Worm (Caenorhabditis elegans) whole organism, young adult: ENCODE measurements around the gene srh-127.

Experiments
- B0035.1 ChIP-seq: sonication (generic microtip); optimal IDR thresholded peaks from 2 replicates; lab custom pipeline; 2016; ENCODE audit warnings: missing genetic modification characterization, mild to moderate bottlenecking, missing compliant biosample characterization, missing genotype, missing genetic modification reagents
- B0261.1 ChIP-seq: sonication (generic microtip); optimal IDR thresholded peaks from 2 replicates; lab custom pipeline; 2016; ENCODE audit warnings: mild to moderate bottlenecking, missing genetic modification characterization, moderate library complexity, missing compliant biosample characterization
- B0336.3 ChIP-seq: fragments of 200-800 bp; sonication (Bioruptor generic); IDR thresholded peaks from 2 replicates; pipeline ENCODE4 v1.3.6; 2022; ENCODE audit warnings: missing genetic modification characterization, missing compliant biosample characterization
- C06A6.2 ChIP-seq: fragments of 200-800 bp; sonication (Bioruptor generic); conservative IDR thresholded peaks from 2 replicates; pipeline ENCODE4 v1.3.6; 2022; ENCODE audit warnings: missing genetic modification characterization, missing compliant biosample characterization
- D2030.7 ChIP-seq: fragments of 200-800 bp; sonication (Bioruptor generic); IDR thresholded peaks from 2 replicates; pipeline ENCODE4 v1.3.6; 2022; ENCODE audit warnings: missing genetic modification reagents, missing genetic modification characterization, missing compliant biosample characterization
- F10E7.11 ChIP-seq: sonication (generic microtip); optimal IDR thresholded peaks from 2 replicates; lab custom pipeline; 2017; ENCODE audit warnings: mild to moderate bottlenecking, missing genetic modification characterization, moderate library complexity, missing compliant biosample characterization
- F33H1.4 ChIP-seq: fragments of 200-800 bp; sonication (Bioruptor generic); IDR thresholded peaks from 2 replicates; pipeline ENCODE4 v1.3.6; 2022; ENCODE audit warnings: missing genetic modification reagents, missing genetic modification characterization, missing compliant biosample characterization
- F57C9.4 ChIP-seq: sonication (generic microtip); optimal IDR thresholded peaks from 2 replicates; lab custom pipeline; 2017; ENCODE audit warnings: mild to moderate bottlenecking, missing genetic modification characterization, missing compliant biosample characterization
- Y56A3A.18 ChIP-seq: fragments of 200-800 bp; sonication (Bioruptor generic); IDR thresholded peaks from 2 replicates; pipeline ENCODE4 v1.3.6; 2022; ENCODE audit warnings: missing genetic modification reagents, missing genetic modification characterization, missing compliant biosample characterization
- Y67H2A.10 ChIP-seq: fragments of 200-800 bp; sonication (Bioruptor generic); conservative IDR thresholded peaks from 2 replicates; pipeline ENCODE4 v1.3.6; 2022; ENCODE audit warnings: missing genetic modification reagents, missing genetic modification characterization, missing compliant biosample characterization
- Y95B8A.8 ChIP-seq: fragments of 200-800 bp; sonication (Bioruptor generic); IDR thresholded peaks from 2 replicates; pipeline ENCODE4 v1.3.6; 2022; ENCODE audit warnings: missing genetic modification reagents, missing genetic modification characterization, missing compliant biosample characterization
- ZK185.1 ChIP-seq: sonication (generic microtip); optimal IDR thresholded peaks from 2 replicates; lab custom pipeline; 2016; ENCODE audit warnings: mild to moderate bottlenecking, missing genetic modification characterization, missing compliant biosample characterization; ENCODE audit not compliant: poor library complexity, severe bottlenecking
- ama-1 ChIP-seq, 3 experiments: fragments of 150-350 bp in 1 of 3; sonication (generic microtip) in 2 of 3; optimal IDR thresholded peaks; 2 replicates each; lab custom pipeline; 2014 to 2018; ENCODE audit warnings: missing biosample characterization in 2 of 3, missing genetic modification characterization in 2 of 3, missing genetic modification reagents in 2 of 3
- attf-6 ChIP-seq: fragments of 200-800 bp; sonication (Bioruptor generic); IDR thresholded peaks from 2 replicates; pipeline ENCODE4 v1.3.6; 2022; ENCODE audit warnings: missing genetic modification reagents, missing genetic modification characterization, missing compliant biosample characterization
- ccch-3 ChIP-seq: fragments of 200-800 bp; sonication (Bioruptor generic); optimal IDR thresholded peaks from 2 replicates; lab custom pipeline; 2018; ENCODE audit warnings: mild to moderate bottlenecking, missing genetic modification characterization, missing compliant biosample characterization
- cebp-2 ChIP-seq: fragments of 200-800 bp; sonication (Bioruptor generic); IDR thresholded peaks from 2 replicates; pipeline ENCODE4 v1.3.6; 2022; ENCODE audit warnings: missing genetic modification characterization, missing compliant biosample characterization
- ceh-79 ChIP-seq: sonication (generic microtip); optimal IDR thresholded peaks from 2 replicates; lab custom pipeline; 2017; ENCODE audit warnings: mild to moderate bottlenecking, missing genetic modification characterization, missing compliant biosample characterization
- die-1 ChIP-seq: sonication (generic microtip); optimal IDR thresholded peaks from 2 replicates; lab custom pipeline; 2016; ENCODE audit warnings: missing genotype, mild to moderate bottlenecking, missing genetic modification characterization, missing compliant biosample characterization
- dox-1 ChIP-seq: fragments of 200-800 bp; sonication (Bioruptor generic); IDR thresholded peaks from 2 replicates; pipeline ENCODE4 v1.3.6; 2022; ENCODE audit warnings: missing genetic modification reagents, missing genetic modification characterization, missing compliant biosample characterization
- dpff-1 ChIP-seq: sonication (generic microtip); optimal IDR thresholded peaks from 2 replicates; lab custom pipeline; 2017; ENCODE audit warnings: mild to moderate bottlenecking, missing genetic modification characterization, missing compliant biosample characterization
- dpl-1 ChIP-seq: fragments of 150-350 bp; optimal IDR thresholded peaks from 2 replicates; lab custom pipeline; 2014; ENCODE audit warnings: missing biosample characterization, missing genetic modification reagents, missing genetic modification characterization
- ets-4 ChIP-seq: fragments of 200-800 bp; sonication (Bioruptor generic); optimal IDR thresholded peaks from 2 replicates; lab custom pipeline; 2018; ENCODE audit warnings: mild to moderate bottlenecking, missing genetic modification characterization, missing compliant biosample characterization
- hrde-1 ChIP-seq: sonication (generic microtip); optimal IDR thresholded peaks from 2 replicates; lab custom pipeline; 2016; ENCODE audit warnings: missing genetic modification characterization, mild to moderate bottlenecking, missing compliant biosample characterization, moderate library complexity, missing genotype, missing genetic modification reagents, borderline replicate concordance
- let-607 ChIP-seq, 2 experiments: fragments of 200-800 bp in 1 of 2; sonication (Bioruptor generic) in 1 of 2; sonication (generic microtip) in 1 of 2; optimal IDR thresholded peaks; 2 replicates each; lab custom pipeline; 2016 to 2018; ENCODE audit warnings: mild to moderate bottlenecking in 2 of 2, missing compliant biosample characterization in 2 of 2, missing genetic modification characterization in 2 of 2, moderate library complexity in 2 of 2, missing genotype in 1 of 2
- lin-26 ChIP-seq: fragments of 200-800 bp; sonication (Bioruptor generic); IDR thresholded peaks from 2 replicates; pipeline ENCODE4 v1.3.6; 2022; ENCODE audit warnings: missing genetic modification reagents, missing genetic modification characterization, missing compliant biosample characterization
- lin-35 ChIP-seq, 3 experiments: fragments of 150-350 bp in 2 of 3; sonication (generic microtip) in 1 of 3; optimal IDR thresholded peaks; 2 replicates each; lab custom pipeline; 2014 to 2018; ENCODE audit warnings: missing biosample characterization in 3 of 3, missing genetic modification characterization in 3 of 3, missing genetic modification reagents in 3 of 3
- madf-6 ChIP-seq: fragments of 200-800 bp; sonication (Bioruptor generic); IDR thresholded peaks from 2 replicates; pipeline ENCODE4 v1.3.6; 2022; ENCODE audit warnings: missing genetic modification reagents, missing genetic modification characterization, missing compliant biosample characterization
- mcd-1 ChIP-seq: fragments of 200-800 bp; sonication (Bioruptor generic); IDR thresholded peaks from 2 replicates; pipeline ENCODE4 v1.3.6; 2022; ENCODE audit warnings: missing genetic modification reagents, missing genetic modification characterization, missing compliant biosample characterization
- mxl-1 ChIP-seq: sonication (generic microtip); optimal IDR thresholded peaks from 2 replicates; lab custom pipeline; 2016; ENCODE audit warnings: missing genetic modification characterization, missing compliant biosample characterization
- nfya-1 ChIP-seq: sonication (generic microtip); optimal IDR thresholded peaks from 2 replicates; lab custom pipeline; 2017; ENCODE audit warnings: antibody characterized with exemption, missing compliant biosample characterization, missing genetic modification characterization, borderline replicate concordance; ENCODE audit not compliant: insufficient read depth
- nfyb-1 ChIP-seq: fragments of 200-800 bp; sonication (Bioruptor generic); IDR thresholded peaks from 2 replicates; pipeline ENCODE4 v1.3.6; 2022; ENCODE audit warnings: missing genetic modification reagents, missing genetic modification characterization, missing compliant biosample characterization
- nhr-179 ChIP-seq: sonication (generic microtip); optimal IDR thresholded peaks from 2 replicates; lab custom pipeline; 2016; ENCODE audit warnings: mild to moderate bottlenecking, missing genetic modification characterization, missing compliant biosample characterization
- nhr-27 ChIP-seq: fragments of 200-800 bp; sonication (Bioruptor generic); optimal IDR thresholded peaks from 2 replicates; lab custom pipeline; 2018; ENCODE audit warnings: mild to moderate bottlenecking, missing genetic modification characterization, moderate library complexity, missing compliant biosample characterization
- nhr-90 ChIP-seq: sonication (generic microtip); optimal IDR thresholded peaks from 2 replicates; lab custom pipeline; 2016; ENCODE audit warnings: missing genotype, mild to moderate bottlenecking, missing genetic modification characterization, missing compliant biosample characterization
- rec-8 ChIP-seq, 2 experiments: sonication (generic microtip); optimal IDR thresholded peaks; 2 replicates each; lab custom pipeline; 2016; ENCODE audit warnings: mild to moderate bottlenecking in 2 of 2, missing genetic modification characterization in 2 of 2, missing genetic modification reagents in 2 of 2, missing genotype in 2 of 2, missing biosample characterization in 1 of 2, missing compliant biosample characterization in 1 of 2, moderate library complexity in 1 of 2
- snpc-3.4 ChIP-seq: sonication (generic microtip); optimal IDR thresholded peaks from 2 replicates; lab custom pipeline; 2017; ENCODE audit warnings: missing genetic modification characterization, mild to moderate bottlenecking, missing compliant biosample characterization, antibody characterized with exemption, moderate library complexity, missing genotype, missing genetic modification reagents
- snpc-4 ChIP-seq, 5 experiments: fragments of 150-350 bp in 1 of 5; sonication (generic microtip) in 4 of 5; optimal IDR thresholded peaks; 2 replicates each; lab custom pipeline; 2014 to 2018; ENCODE audit warnings: missing genetic modification characterization in 5 of 5, missing biosample characterization in 3 of 5, antibody characterized with exemption in 2 of 5, mild to moderate bottlenecking in 2 of 5, missing compliant biosample characterization in 2 of 5, missing genotype in 2 of 5, moderate library complexity in 2 of 5, missing genetic modification reagents in 1 of 5
- tbx-9 ChIP-seq: sonication (generic microtip); optimal IDR thresholded peaks from 2 replicates; lab custom pipeline; 2016; ENCODE audit warnings: borderline replicate concordance, missing genetic modification characterization, inconsistent platforms, missing compliant biosample characterization
- tlf-1 ChIP-seq: fragments of 200-800 bp; sonication (Bioruptor generic); optimal IDR thresholded peaks from 2 replicates; lab custom pipeline; 2018; ENCODE audit warnings: mild to moderate bottlenecking, missing genetic modification characterization, missing compliant biosample characterization
- unc-130 ChIP-seq: sonication (generic microtip); optimal IDR thresholded peaks from 2 replicates; lab custom pipeline; 2016; ENCODE audit warnings: missing genetic modification reagents, missing genetic modification characterization, missing compliant biosample characterization
- unc-62 ChIP-seq: fragments of 150-350 bp; optimal IDR thresholded peaks from 2 replicates; lab custom pipeline; 2014; ENCODE audit warnings: missing biosample characterization, missing genetic modification reagents, missing genetic modification characterization
- zim-3 ChIP-seq: sonication (generic microtip); optimal IDR thresholded peaks from 2 replicates; lab custom pipeline; 2017; ENCODE audit warnings: mild to moderate bottlenecking, missing genetic modification characterization, moderate library complexity, missing compliant biosample characterization
- ztf-22 ChIP-seq: fragments of 200-800 bp; sonication (Bioruptor generic); optimal IDR thresholded peaks from 2 replicates; lab custom pipeline; 2018; ENCODE audit warnings: mild to moderate bottlenecking, missing genetic modification characterization, moderate library complexity, missing compliant biosample characterization
- ztf-28 ChIP-seq: fragments of 200-800 bp; sonication (Bioruptor generic); IDR thresholded peaks from 2 replicates; pipeline ENCODE4 v1.3.6; 2022; ENCODE audit warnings: missing genetic modification reagents, missing genetic modification characterization, missing compliant biosample characterization
- ztf-3 ChIP-seq: fragments of 200-800 bp; sonication (Bioruptor generic); optimal IDR thresholded peaks from 2 replicates; lab custom pipeline; 2018; ENCODE audit warnings: mild to moderate bottlenecking, missing genetic modification characterization, missing compliant biosample characterization
- ztf-6 ChIP-seq: fragments of 200-800 bp; sonication (Bioruptor generic); IDR thresholded peaks from 2 replicates; pipeline ENCODE4 v1.3.6; 2022; ENCODE audit warnings: missing genetic modification reagents, missing genetic modification characterization, missing compliant biosample characterization

srh-127 gene

DNA sequence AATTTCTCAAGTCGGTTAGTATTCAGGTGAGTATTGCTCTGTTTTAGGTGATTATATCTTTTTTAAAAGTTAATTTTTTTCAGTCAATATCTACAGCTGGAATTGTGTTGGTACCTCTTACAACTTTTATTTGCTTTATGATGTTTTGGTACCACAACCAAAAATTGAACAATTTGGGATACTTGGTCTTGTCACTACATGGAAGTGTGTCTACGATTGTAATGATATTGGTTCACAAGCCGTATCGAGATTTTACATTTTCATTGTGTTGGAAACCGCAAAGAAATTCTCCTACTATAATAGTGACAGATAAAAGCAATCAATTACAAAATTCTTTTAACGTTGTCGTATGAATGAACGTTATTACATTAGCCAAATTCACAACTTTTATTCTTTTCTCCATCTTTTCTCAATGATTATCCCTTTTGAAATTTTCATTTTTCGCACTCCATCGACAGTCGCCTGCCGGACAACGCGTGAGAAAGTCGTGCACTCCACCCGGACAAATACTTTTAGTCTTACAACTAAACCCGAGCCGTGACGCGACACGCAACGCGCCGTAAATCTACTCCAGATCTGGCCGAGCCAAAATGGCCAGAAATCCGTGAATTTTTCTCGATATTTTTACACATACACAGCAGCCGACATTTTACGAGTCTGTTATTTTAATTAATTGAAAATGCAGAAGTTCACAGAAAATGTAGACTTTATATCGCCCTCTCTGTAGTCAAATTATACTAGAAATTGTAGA, 21.1 kb upstream of the srh-127 start:
- peak; percentile 77 for TF ChIP-seq nfyb-1 (GFP tag; lab: Robert Waterston, UW)
- no peak for TF ChIP-seq lin-26 (GFP tag; lab: Robert Waterston, UW)
- TF ChIP-seq C06A6.2 (GFP tag; lab: Robert Waterston, UW), result no peak
- no peak for TF ChIP-seq unc-130 (GFP tag; lab: Kevin White, UChicago)
- TF ChIP-seq Y56A3A.18 (GFP tag; lab: Robert Waterston, UW), result peak; percentile 16; the same call in 1 of the 2 replicates
- no peak for TF ChIP-seq Y95B8A.8 (GFP tag; lab: Robert Waterston, UW)
- no peak for TF ChIP-seq snpc-4 (GFP tag; optimal IDR thresholded peaks at IDR 0.05; lab: Kevin White, UChicago)
- peak in 2 of 4 experiments; percentile 7 to 86 for TF ChIP-seq snpc-4 (tag; optimal IDR thresholded peaks at IDR 0.05; lab: Kevin White, UChicago)
- no peak for TF ChIP-seq zim-3
- peak; percentile 62 for TF ChIP-seq nhr-90 (tag; lab: Kevin White, UChicago)
- no peak for TF ChIP-seq F57C9.4 (tag; lab: Kevin White, UChicago)
- TF ChIP-seq F10E7.11 (tag; lab: Kevin White, UChicago), result no peak
- TF ChIP-seq B0336.3 (GFP tag; lab: Robert Waterston, UW), result peak; percentile 37; the same call in 1 of the 2 replicates
- TF ChIP-seq mxl-1, result no peak
- TF ChIP-seq attf-6 (GFP tag; lab: Robert Waterston, UW), result no peak
- TF ChIP-seq ets-4 (GFP tag; lab: Kevin White, UChicago), result no peak
- TF ChIP-seq ztf-3 (GFP tag; lab: Kevin White, UChicago), result no peak
- no peak for TF ChIP-seq nhr-27 (tag; lab: Kevin White, UChicago)
- TF ChIP-seq lin-35 (GFP tag; optimal IDR thresholded peaks at IDR 0.05; lab: Kevin White, UChicago), result no peak
- no peak for TF ChIP-seq unc-62 (GFP tag; lab: Kevin White, UChicago)
- no peak for TF ChIP-seq ZK185.1 (tag; lab: Kevin White, UChicago)
- no peak for TF ChIP-seq die-1
- TF ChIP-seq let-607 (tag; optimal IDR thresholded peaks at IDR 0.05; lab: Kevin White, UChicago), result no peak
- TF ChIP-seq hrde-1 (tag; lab: Kevin White, UChicago), result no peak
- TF ChIP-seq nhr-179, result no peak
- TF ChIP-seq rec-8 (tag; optimal IDR thresholded peaks at IDR 0.05; lab: Kevin White, UChicago), result no peak
- TF ChIP-seq cebp-2 (GFP tag; lab: Robert Waterston, UW), result no peak
- TF ChIP-seq madf-6 (GFP tag; lab: Robert Waterston, UW), result no peak
- TF ChIP-seq F33H1.4 (GFP tag; lab: Robert Waterston, UW), result no peak
- no peak for TF ChIP-seq D2030.7 (GFP tag; lab: Robert Waterston, UW)
- no peak for TF ChIP-seq snpc-3.4 (tag; lab: Kevin White, UChicago)
- no peak for TF ChIP-seq ccch-3 (GFP tag; lab: Kevin White, UChicago)
- no peak for TF ChIP-seq Y67H2A.10 (GFP tag; lab: Robert Waterston, UW)
- peak; percentile 50 for TF ChIP-seq ztf-22 (GFP tag; lab: Kevin White, UChicago)
- TF ChIP-seq dpl-1 (GFP tag; lab: Kevin White, UChicago), result no peak
- TF ChIP-seq ceh-79 (tag; lab: Kevin White, UChicago), result no peak
- TF ChIP-seq B0261.1 (tag; lab: Kevin White, UChicago), result no peak
- TF ChIP-seq dox-1, result peak; percentile 23; the same call in 1 of the 2 replicates
- no peak for TF ChIP-seq nfya-1 (tag; lab: Kevin White, UChicago)
- no peak for TF ChIP-seq tbx-9 (tag; lab: Kevin White, UChicago)
- TF ChIP-seq ama-1 (optimal IDR thresholded peaks at IDR 0.05; lab: Kevin White, UChicago), result no peak
- no peak for TF ChIP-seq ama-1 (GFP tag; optimal IDR thresholded peaks at IDR 0.05; lab: Kevin White, UChicago)
- TF ChIP-seq ztf-28 (GFP tag; lab: Robert Waterston, UW), result no peak
- no peak for TF ChIP-seq dpff-1 (tag; lab: Kevin White, UChicago)
- TF ChIP-seq tlf-1 (GFP tag; lab: Kevin White, UChicago), result no peak
- no peak for TF ChIP-seq B0035.1 (tag; lab: Kevin White, UChicago)
- TF ChIP-seq ztf-6 (GFP tag; lab: Robert Waterston, UW), result no peak
- no peak for TF ChIP-seq mcd-1 (GFP tag; lab: Robert Waterston, UW)
